Worm (Caenorhabditis elegans): ENCODE results near the gene T04B8.5.

- TF ChIP-seq ama-1 (optimal IDR thresholded peaks at IDR 0.05) (no peak), flt-1 (GFP tag; IDR thresholded peaks at IDR 0.05) (no peak), ceh-13 (GFP tag; optimal IDR thresholded peaks at IDR 0.05) (no peak)
Observed at ce11 chrII:601305-601704, 23.0 kb downstream of the T04B8.5 start.
